Worm (Caenorhabditis elegans): ENCODE measurements around the gene glod-4.

glod-4 gene

DNA sequence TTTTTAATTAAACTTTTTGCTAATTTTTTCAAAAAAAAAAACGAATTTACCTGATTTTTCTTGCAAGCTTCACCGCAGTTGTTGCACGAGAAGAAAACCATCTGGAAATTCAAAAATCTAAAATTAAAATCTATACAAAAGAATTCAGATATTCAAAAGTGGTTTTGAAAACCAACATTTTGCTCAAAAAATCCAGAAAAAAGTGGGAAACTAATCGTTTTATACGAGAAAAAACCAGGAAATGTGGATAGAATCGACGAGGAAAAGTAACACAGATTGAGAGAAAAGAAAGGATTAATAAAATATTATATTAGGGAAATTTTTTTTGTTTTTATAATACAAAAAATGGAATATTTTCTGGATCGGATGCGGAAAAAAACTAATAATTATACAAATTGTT lies 10.7 kb downstream of the glod-4 start, which contains the start of gene C16C10.8:
C16C10.8 (minus strand) TSS at position 101 of the 400 bp plus-strand sequence.
- TF ChIP-seq cog-1 (tag; optimal IDR thresholded peaks at IDR 0.05) (no peak), med-1 (GFP tag; optimal IDR thresholded peaks at IDR 0.05; ENCODE audit: insufficient read depth) (no peak)

DNA sequence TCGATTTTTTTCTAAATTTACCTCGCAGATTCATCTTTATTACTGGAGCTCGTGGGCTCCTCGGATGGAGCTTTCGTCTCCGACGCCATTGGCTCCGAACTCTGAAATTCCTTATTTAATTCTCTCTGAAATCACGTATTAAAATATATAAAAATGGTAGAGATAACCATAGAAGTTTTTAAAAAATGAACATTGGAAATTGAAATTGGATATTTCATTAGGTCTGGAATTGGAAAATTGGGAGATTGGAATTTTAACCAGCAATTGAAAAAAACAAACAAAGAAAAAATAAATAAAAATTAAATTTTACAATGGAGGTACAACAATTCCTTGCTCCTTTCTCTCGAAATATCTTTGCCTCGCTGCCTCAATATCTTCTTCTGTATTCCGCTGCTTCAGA lies 13.3 kb downstream of the glod-4 start, which contains the start of gene rnf-5:
rnf-5 (minus strand) TSS at position 101 of the 400 bp plus-strand sequence.
- TF ChIP-seq ref-1 (GFP tag; conservative IDR thresholded peaks at IDR 0.05) (no peak), med-1 (GFP tag; optimal IDR thresholded peaks at IDR 0.05; ENCODE audit: insufficient read depth) (no peak), flt-1 (GFP tag; IDR thresholded peaks at IDR 0.05) (no peak), klf-2 (GFP tag; conservative IDR thresholded peaks at IDR 0.05) (no peak), tab-1 (GFP tag; IDR thresholded peaks at IDR 0.05) (no peak), ztf-23 (GFP tag; IDR thresholded peaks at IDR 0.05) (no peak), ztf-29 (GFP tag; IDR thresholded peaks at IDR 0.05) (no peak), T22C8.4 (GFP tag; IDR thresholded peaks at IDR 0.05) (no peak), cog-1 (tag; optimal IDR thresholded peaks at IDR 0.05) (no peak)

DNA sequence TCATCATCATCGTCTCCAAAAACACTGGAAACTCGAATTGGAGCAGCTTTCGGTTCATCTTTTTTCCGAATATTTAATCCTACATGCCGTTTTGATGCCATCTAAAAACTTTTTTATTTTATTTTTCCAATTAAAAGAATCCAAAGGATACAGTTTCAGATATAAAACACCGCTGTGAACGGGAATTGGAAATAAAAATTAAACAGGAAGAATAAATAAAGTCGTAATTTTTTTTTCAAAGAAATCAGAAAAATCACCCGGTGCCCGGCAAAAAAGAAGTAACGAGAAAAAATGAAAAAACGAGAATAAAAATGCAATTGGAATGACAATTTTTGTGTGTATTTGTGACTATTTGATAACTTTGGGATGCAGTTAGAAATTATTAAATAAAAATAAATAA lies 15.3 kb downstream of the glod-4 start, which contains the start of gene ccdc-55:
ccdc-55 (minus strand) TSS at position 101 of the 400 bp plus-strand sequence.
- TF ChIP-seq cog-1 (tag; optimal IDR thresholded peaks at IDR 0.05) (no peak), ztf-29 (GFP tag; IDR thresholded peaks at IDR 0.05) (no peak), ztf-23 (GFP tag; IDR thresholded peaks at IDR 0.05) (no peak), klf-2 (GFP tag; conservative IDR thresholded peaks at IDR 0.05) (no peak), T22C8.4 (GFP tag; IDR thresholded peaks at IDR 0.05) (no peak), ref-1 (GFP tag; conservative IDR thresholded peaks at IDR 0.05) (no peak), med-1 (GFP tag; optimal IDR thresholded peaks at IDR 0.05; ENCODE audit: insufficient read depth) (no peak), flt-1 (GFP tag; IDR thresholded peaks at IDR 0.05) (no peak), tab-1 (GFP tag; IDR thresholded peaks at IDR 0.05) (no peak)

DNA sequence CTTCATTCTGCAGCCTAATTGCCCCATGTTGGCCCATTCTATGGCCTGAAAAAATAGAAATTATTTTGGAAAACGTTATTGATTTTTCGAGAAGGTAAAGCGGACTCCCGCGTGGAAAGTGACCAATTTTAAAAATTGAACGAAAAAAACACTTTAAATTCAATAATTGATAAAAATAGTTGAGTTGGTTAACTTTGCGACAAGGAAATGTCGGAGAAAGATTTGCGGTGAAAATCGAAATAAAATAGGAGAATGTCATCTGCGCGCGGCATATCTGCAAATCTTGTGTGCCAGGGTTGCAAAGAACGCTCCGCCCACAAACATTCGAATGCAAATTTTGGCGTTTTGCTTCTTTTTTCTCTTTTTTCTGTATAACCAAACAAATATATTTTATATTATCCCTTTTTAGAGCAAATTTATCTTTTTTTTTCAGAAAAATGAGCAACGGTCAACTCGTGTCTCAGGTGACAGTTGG lies 17.5 kb downstream of the glod-4 start, which contains the start of the genes rnf-121 and C16C10.4:
rnf-121 (minus strand) TSS at position 51 of the 475 bp plus-strand sequence.
C16C10.4 (plus strand) TSS at position 434 of the 475 bp plus-strand sequence.
- TF ChIP-seq flt-1 (GFP tag; IDR thresholded peaks at IDR 0.05) (peak; percentile 95), T22C8.4 (GFP tag; IDR thresholded peaks at IDR 0.05) (peak; percentile 65), med-1 (GFP tag; optimal IDR thresholded peaks at IDR 0.05; ENCODE audit: insufficient read depth) (peak; percentile 98), ref-1 (GFP tag; conservative IDR thresholded peaks at IDR 0.05) (peak; percentile 69), ztf-29 (GFP tag; IDR thresholded peaks at IDR 0.05) (peak; percentile 86), ztf-23 (GFP tag; IDR thresholded peaks at IDR 0.05) (peak; percentile 91), klf-2 (GFP tag; conservative IDR thresholded peaks at IDR 0.05) (peak; percentile 93), tab-1 (GFP tag; IDR thresholded peaks at IDR 0.05) (peak; percentile 91), cog-1 (tag; optimal IDR thresholded peaks at IDR 0.05) (peak; percentile 63)

DNA sequence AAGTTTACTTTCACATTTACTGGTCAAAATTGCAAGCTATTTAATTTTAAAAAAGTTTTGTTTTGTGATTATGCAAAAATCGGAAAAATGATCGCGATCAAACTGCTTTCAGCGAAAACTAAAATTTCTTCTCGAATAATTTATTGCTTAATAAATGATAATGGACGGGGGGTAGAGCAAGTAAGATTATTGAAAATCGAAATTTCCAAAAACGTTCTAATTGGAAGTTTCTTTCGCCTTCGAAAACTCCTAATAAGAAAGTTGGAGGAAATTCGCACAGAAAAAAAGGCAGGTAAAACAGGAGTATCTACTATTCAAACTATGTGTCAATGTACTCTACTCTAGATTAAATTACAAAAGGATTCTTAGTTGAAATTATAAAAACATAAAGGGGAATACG lies 18.8 kb downstream of the glod-4 start:
- TF ChIP-seq ztf-29 (GFP tag; IDR thresholded peaks at IDR 0.05) (no peak), ref-1 (GFP tag; conservative IDR thresholded peaks at IDR 0.05) (no peak), cog-1 (tag; optimal IDR thresholded peaks at IDR 0.05) (no peak), klf-2 (GFP tag; conservative IDR thresholded peaks at IDR 0.05) (no peak), T22C8.4 (GFP tag; IDR thresholded peaks at IDR 0.05) (no peak), tab-1 (GFP tag; IDR thresholded peaks at IDR 0.05) (no peak), ztf-23 (GFP tag; IDR thresholded peaks at IDR 0.05) (no peak), med-1 (GFP tag; optimal IDR thresholded peaks at IDR 0.05; ENCODE audit: insufficient read depth) (no peak), flt-1 (GFP tag; IDR thresholded peaks at IDR 0.05) (no peak)

DNA sequence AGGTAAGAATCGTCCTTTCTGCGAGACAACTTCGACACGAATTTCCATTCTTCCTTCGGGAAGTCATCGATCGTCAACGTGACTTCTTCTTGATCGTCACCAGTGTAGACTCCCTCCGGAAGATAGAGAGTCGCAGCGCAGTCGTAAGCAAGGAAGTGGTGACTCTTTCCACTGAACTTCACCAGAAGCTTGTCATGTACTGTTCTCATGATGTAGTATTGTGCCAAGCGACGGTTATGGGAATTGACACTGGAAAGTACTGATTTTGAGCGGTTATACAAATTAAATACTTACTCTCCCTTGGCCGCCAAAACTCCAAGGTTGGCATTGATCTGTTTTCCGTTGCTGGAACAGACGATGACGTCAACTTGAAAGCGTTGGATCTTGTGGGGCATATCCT lies 22.1 kb downstream of the glod-4 start:
- TF ChIP-seq flt-1 (GFP tag; IDR thresholded peaks at IDR 0.05): no peak
- no peak for TF ChIP-seq klf-2 (GFP tag; conservative IDR thresholded peaks at IDR 0.05)
- no peak for TF ChIP-seq tab-1 (GFP tag; IDR thresholded peaks at IDR 0.05)
- no peak for TF ChIP-seq med-1 (GFP tag; optimal IDR thresholded peaks at IDR 0.05; ENCODE audit: insufficient read depth)
- no peak for TF ChIP-seq T22C8.4 (GFP tag; IDR thresholded peaks at IDR 0.05)
- TF ChIP-seq ztf-23 (GFP tag; IDR thresholded peaks at IDR 0.05): no peak
- TF ChIP-seq ref-1 (GFP tag; conservative IDR thresholded peaks at IDR 0.05): no peak
- no peak for TF ChIP-seq ztf-29 (GFP tag; IDR thresholded peaks at IDR 0.05)
- TF ChIP-seq cog-1 (tag; optimal IDR thresholded peaks at IDR 0.05): no peak

DNA sequence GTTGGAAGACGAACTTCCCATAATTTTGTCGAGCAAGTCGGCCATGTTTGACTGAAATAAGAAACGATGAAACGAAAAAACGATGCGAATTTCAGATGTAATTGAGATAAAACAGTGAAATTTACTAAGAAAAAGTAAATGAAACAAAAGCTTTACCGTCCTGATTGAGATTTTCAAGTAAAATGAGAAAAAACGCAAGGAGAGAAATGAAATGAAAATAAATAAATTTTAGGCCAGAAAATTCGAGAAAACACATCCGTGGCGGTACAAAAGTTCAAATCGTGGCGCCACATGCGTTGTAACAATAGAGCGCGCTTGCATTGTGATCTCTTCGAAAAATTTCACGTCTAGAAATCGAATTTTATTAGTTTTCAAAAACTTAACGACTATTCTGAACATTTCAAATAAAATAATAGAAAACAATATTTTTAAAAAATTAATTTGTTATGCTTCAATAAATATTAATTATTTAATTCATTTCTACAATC lies 22.8 kb downstream of the glod-4 start, which contains the start of the genes hrde-1 and C16C10.13:
hrde-1 (minus strand) TSS at position 51 of the 488 bp plus-strand sequence.
C16C10.13 (plus strand) TSS at position 332 of the 488 bp plus-strand sequence.
- no peak for TF ChIP-seq ztf-29 (GFP tag; IDR thresholded peaks at IDR 0.05)
- no peak for TF ChIP-seq med-1 (GFP tag; optimal IDR thresholded peaks at IDR 0.05; ENCODE audit: insufficient read depth)
- no peak for TF ChIP-seq tab-1 (GFP tag; IDR thresholded peaks at IDR 0.05)
- no peak for TF ChIP-seq ztf-23 (GFP tag; IDR thresholded peaks at IDR 0.05)

DNA sequence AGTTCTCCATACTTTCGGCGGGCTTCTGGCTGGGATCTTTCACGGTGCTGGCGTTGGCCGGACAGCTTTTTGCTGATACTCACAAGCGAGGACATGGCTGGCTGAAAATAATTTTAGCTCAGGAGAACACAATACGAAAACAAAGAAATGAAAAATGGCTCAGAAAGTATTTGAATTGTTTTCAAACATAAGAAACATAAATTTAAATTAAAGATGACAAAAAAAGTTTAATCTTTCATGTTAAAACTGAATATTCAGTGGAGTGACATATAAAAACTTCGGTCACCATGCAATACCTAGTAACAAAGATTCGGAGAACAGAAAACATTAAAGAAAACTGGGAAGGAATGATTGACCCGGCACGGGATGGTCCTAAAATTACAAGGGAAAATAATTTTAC lies 25.2 kb downstream of the glod-4 start, which contains the start of gene C16C10.2:
C16C10.2 (minus strand) TSS at position 101 of the 400 bp plus-strand sequence.
- TF ChIP-seq ztf-23 (GFP tag; IDR thresholded peaks at IDR 0.05) (no peak), med-1 (GFP tag; optimal IDR thresholded peaks at IDR 0.05; ENCODE audit: insufficient read depth) (no peak), T22C8.4 (GFP tag; IDR thresholded peaks at IDR 0.05) (no peak)

DNA sequence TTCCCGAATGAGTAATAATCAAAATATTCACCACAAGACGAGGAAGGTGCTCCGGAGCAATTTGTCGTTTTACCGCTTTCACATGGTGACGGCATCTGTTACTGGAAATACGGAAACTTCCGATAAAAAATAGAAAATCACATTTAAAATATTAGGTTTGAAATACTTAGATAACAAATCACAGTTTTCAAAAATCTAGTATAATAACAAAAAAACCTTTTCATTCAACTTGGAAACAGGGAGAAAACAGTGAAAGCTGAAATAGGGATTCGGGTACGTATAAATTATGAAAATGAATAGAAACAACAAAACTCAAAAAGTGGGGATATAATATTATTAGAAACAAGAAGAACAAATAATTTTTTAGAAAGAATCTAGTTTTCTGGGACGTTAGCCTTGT lies 27.9 kb downstream of the glod-4 start, which contains the start of gene C16C10.1:
C16C10.1 (minus strand) TSS at position 101 of the 400 bp plus-strand sequence.
- TF ChIP-seq med-1 (GFP tag; optimal IDR thresholded peaks at IDR 0.05; ENCODE audit: insufficient read depth) (no peak), ztf-29 (GFP tag; IDR thresholded peaks at IDR 0.05) (no peak), cog-1 (tag; optimal IDR thresholded peaks at IDR 0.05) (no peak), ztf-23 (GFP tag; IDR thresholded peaks at IDR 0.05) (no peak), flt-1 (GFP tag; IDR thresholded peaks at IDR 0.05) (no peak), klf-2 (GFP tag; conservative IDR thresholded peaks at IDR 0.05) (no peak), tab-1 (GFP tag; IDR thresholded peaks at IDR 0.05) (no peak), ref-1 (GFP tag; conservative IDR thresholded peaks at IDR 0.05) (no peak), T22C8.4 (GFP tag; IDR thresholded peaks at IDR 0.05) (no peak)
